Worm (Caenorhabditis elegans): ENCODE results near the gene hcp-2.

The hcp-2 gene

ce11 chrV:9672495-9672894 is 26.8 kb downstream of the hcp-2 start:
- TF ChIP-seq hlh-8 (tag; optimal IDR thresholded peaks at IDR 0.05) (no peak), fkh-6 (tag; optimal IDR thresholded peaks at IDR 0.05) (no peak), syd-9 (tag; optimal IDR thresholded peaks at IDR 0.05) (no peak), ceh-45 (GFP tag; IDR thresholded peaks at IDR 0.05) (no peak), gmeb-2 (tag; optimal IDR thresholded peaks at IDR 0.05) (no peak), sox-2 (GFP tag; IDR thresholded peaks at IDR 0.05) (no peak), elt-4 (tag; optimal IDR thresholded peaks at IDR 0.05) (no peak)

- TF ChIP-seq ceh-9 (tag; optimal IDR thresholded peaks at IDR 0.05) (no peak), ceh-24 (tag; optimal IDR thresholded peaks at IDR 0.05) (no peak), ceh-45 (GFP tag; IDR thresholded peaks at IDR 0.05) (no peak), lim-6 (tag; optimal IDR thresholded peaks at IDR 0.05) (no peak), ets-4 (tag; optimal IDR thresholded peaks at IDR 0.05) (no peak), ama-1 (optimal IDR thresholded peaks at IDR 0.05) (no peak)
Observed at ce11 chrV:9673199-9673843, 27.7 kb downstream of the hcp-2 start, which contains the start of gene sulp-8. TSS of gene sulp-8 (minus strand) at chrV:9673667.

DNA sequence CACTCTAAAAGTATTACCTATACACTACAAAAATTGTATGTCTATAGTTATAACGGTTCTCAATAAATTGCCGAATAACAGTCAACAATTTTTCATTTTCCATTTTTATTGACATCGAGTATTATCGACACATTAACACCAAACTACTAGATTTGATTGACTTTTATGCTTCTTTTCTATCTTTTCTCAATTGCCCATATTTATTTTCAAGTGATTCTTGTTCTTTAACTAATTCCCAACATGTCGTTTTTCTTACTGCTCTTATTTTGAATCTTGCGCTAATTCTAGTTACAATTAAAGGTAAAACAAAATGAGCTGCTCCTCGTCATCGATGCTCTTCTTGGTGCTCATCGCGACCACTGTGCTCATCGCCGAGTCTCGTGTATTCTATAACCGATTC is 32.3 kb downstream of the hcp-2 start, which contains the start of gene cthd-1:
TSS of gene cthd-1 (plus strand) at position 301 of the 400 bp plus-strand sequence.
- TF ChIP-seq npax-4 (tag; optimal IDR thresholded peaks at IDR 0.05) (no peak), fkh-6 (tag; optimal IDR thresholded peaks at IDR 0.05) (no peak)

ce11 chrV:9679166-9679565 is 33.5 kb downstream of the hcp-2 start, which contains the start of gene ZK287.9:
TSS of gene ZK287.9 (plus strand) at chrV:9679357.
- TF ChIP-seq pag-3 (tag; optimal IDR thresholded peaks at IDR 0.05; ENCODE audit: borderline replicate concordance): no peak
- TF ChIP-seq ets-4 (tag; optimal IDR thresholded peaks at IDR 0.05): no peak
- TF ChIP-seq ceh-22 (tag; optimal IDR thresholded peaks at IDR 0.05): no peak
- no peak for TF ChIP-seq pax-1 (tag; optimal IDR thresholded peaks at IDR 0.05)
- TF ChIP-seq unc-55 (GFP tag; optimal IDR thresholded peaks at IDR 0.05): no peak
- no peak for TF ChIP-seq fkh-6 (tag; optimal IDR thresholded peaks at IDR 0.05)
- no peak for TF ChIP-seq elt-2 (tag; optimal IDR thresholded peaks at IDR 0.05)
- TF ChIP-seq npax-4 (tag; optimal IDR thresholded peaks at IDR 0.05): no peak
- TF ChIP-seq unc-42 (tag; optimal IDR thresholded peaks at IDR 0.05): no peak
- no peak for TF ChIP-seq madf-2 (tag; optimal IDR thresholded peaks at IDR 0.05)
- TF ChIP-seq ceh-18 (tag; optimal IDR thresholded peaks at IDR 0.05): no peak
- TF ChIP-seq hlh-6 (tag; optimal IDR thresholded peaks at IDR 0.05): no peak
- TF ChIP-seq ceh-30 (tag; optimal IDR thresholded peaks at IDR 0.05): no peak
- TF ChIP-seq zip-5 (tag; optimal IDR thresholded peaks at IDR 0.05): no peak
- no peak for TF ChIP-seq unc-86 (tag; optimal IDR thresholded peaks at IDR 0.05)
- TF ChIP-seq pat-9 (tag; optimal IDR thresholded peaks at IDR 0.05): no peak
- TF ChIP-seq sdc-2 (tag; optimal IDR thresholded peaks at IDR 0.05): no peak

DNA sequence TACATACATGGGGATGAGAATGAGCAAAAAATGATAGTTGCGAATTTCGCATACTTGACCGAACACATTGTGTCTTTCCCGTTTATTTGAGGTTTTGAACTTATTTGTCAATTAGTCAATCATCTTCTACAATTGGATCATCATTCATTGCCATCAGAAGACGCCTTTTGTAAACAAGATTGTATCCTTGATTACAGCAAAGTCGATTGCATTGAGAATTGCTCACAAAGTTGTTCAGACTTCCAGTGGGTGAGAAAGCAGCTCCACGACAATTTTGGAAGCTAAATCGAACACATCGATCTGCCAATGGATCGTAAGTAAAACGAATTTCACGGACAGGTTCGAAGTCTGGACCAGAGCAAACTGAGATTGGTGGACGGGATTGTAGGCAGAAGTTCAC is 34.6 kb downstream of the hcp-2 start:
- TF ChIP-seq pax-1 (tag; optimal IDR thresholded peaks at IDR 0.05) (no peak), ceh-19 (GFP tag; optimal IDR thresholded peaks at IDR 0.05) (no peak), ceh-2 (tag; optimal IDR thresholded peaks at IDR 0.05) (no peak), elt-2 (tag; optimal IDR thresholded peaks at IDR 0.05) (no peak), F13H6.1 (tag; optimal IDR thresholded peaks at IDR 0.05) (no peak), ama-1 (optimal IDR thresholded peaks at IDR 0.05) (no peak), dmd-4 (tag; optimal IDR thresholded peaks at IDR 0.05; ENCODE audit: borderline replicate concordance) (no peak), madf-2 (tag; optimal IDR thresholded peaks at IDR 0.05) (no peak), pat-9 (tag; optimal IDR thresholded peaks at IDR 0.05) (no peak), zip-5 (tag; optimal IDR thresholded peaks at IDR 0.05) (no peak), hlh-8 (tag; optimal IDR thresholded peaks at IDR 0.05) (no peak), fkh-10 (GFP tag; optimal IDR thresholded peaks at IDR 0.05) (no peak)

DNA sequence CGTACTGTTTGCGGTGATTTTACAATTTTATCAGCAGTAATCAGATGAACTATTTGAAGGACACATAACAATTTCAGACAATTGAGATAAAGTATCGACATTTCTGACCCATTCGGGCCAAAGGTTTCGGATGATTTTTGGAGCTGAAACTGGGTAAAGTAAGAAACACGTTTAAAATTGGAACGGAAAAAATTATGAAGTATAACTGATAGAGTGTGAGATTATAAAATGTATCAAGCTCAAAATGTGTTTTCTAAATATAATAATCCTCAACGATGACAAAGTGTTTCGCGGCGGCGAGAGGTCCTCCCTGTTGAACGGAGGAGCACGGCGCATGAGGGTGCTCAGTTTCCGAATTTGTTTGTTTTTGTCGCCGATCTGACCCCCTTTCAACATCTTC is 39.9 kb downstream of the hcp-2 start, which contains the start of gene ZK287.4:
TSS of gene ZK287.4 (minus strand) at position 101 of the 400 bp plus-strand sequence.
- TF ChIP-seq pax-1 (tag; optimal IDR thresholded peaks at IDR 0.05): no peak
- no peak for TF ChIP-seq ama-1 (optimal IDR thresholded peaks at IDR 0.05)
- no peak for TF ChIP-seq pqm-1 (tag; optimal IDR thresholded peaks at IDR 0.05)
- TF ChIP-seq pat-9 (tag; optimal IDR thresholded peaks at IDR 0.05): no peak
- no peak for TF ChIP-seq pros-1 (tag; optimal IDR thresholded peaks at IDR 0.05)
- TF ChIP-seq nhr-232 (tag; optimal IDR thresholded peaks at IDR 0.05): no peak
- TF ChIP-seq fkh-10 (GFP tag; optimal IDR thresholded peaks at IDR 0.05): no peak
- no peak for TF ChIP-seq odd-2 (tag; optimal IDR thresholded peaks at IDR 0.05)
- TF ChIP-seq unc-3 (GFP tag; conservative IDR thresholded peaks at IDR 0.05): no peak
- TF ChIP-seq unc-3 (tag; optimal IDR thresholded peaks at IDR 0.05): no peak
- no peak for TF ChIP-seq nfya-1 (tag; optimal IDR thresholded peaks at IDR 0.05)
- no peak for TF ChIP-seq fax-1 (tag; optimal IDR thresholded peaks at IDR 0.05)
- no peak for TF ChIP-seq ttx-3 (tag; optimal IDR thresholded peaks at IDR 0.05)
- TF ChIP-seq hlh-13 (GFP tag; optimal IDR thresholded peaks at IDR 0.05): no peak
- TF ChIP-seq ahr-1 (tag; optimal IDR thresholded peaks at IDR 0.05): no peak
- no peak for TF ChIP-seq Y22D7AL.16 (tag; optimal IDR thresholded peaks at IDR 0.05)

All from whole organism, late embryonic.